Worm (Caenorhabditis elegans): ENCODE measurements around the gene oac-40.

- TF ChIP-seq flt-1 (GFP tag; IDR thresholded peaks at IDR 0.05) (no peak), ref-1 (GFP tag; conservative IDR thresholded peaks at IDR 0.05) (no peak), ztf-29 (GFP tag; IDR thresholded peaks at IDR 0.05) (no peak), T22C8.4 (GFP tag; IDR thresholded peaks at IDR 0.05) (no peak), med-1 (GFP tag; optimal IDR thresholded peaks at IDR 0.05; ENCODE audit: insufficient read depth) (no peak), cog-1 (tag; optimal IDR thresholded peaks at IDR 0.05) (no peak), klf-2 (GFP tag; conservative IDR thresholded peaks at IDR 0.05) (no peak)
Measured at ce11 chrV:9053969-9054368, 37.4 kb downstream of the oac-40 start, which contains the start of gene C25E10.8.

Data from whole organism, midembryonic.